Worm (Caenorhabditis elegans) whole organism, young adult: ENCODE data around the gene C07H4.1.

ENCODE experiments used
- B0261.1 ChIP-seq: sonication (generic microtip); optimal IDR thresholded peaks from 2 replicates; lab custom pipeline; 2016; ENCODE audit warnings: mild to moderate bottlenecking, missing genetic modification characterization, moderate library complexity, missing compliant biosample characterization
- C06A6.2 ChIP-seq: fragments of 200-800 bp; sonication (Bioruptor generic); conservative IDR thresholded peaks from 2 replicates; pipeline ENCODE4 v1.3.6; 2022; ENCODE audit warnings: missing genetic modification characterization, missing compliant biosample characterization
- F22D6.2 ChIP-seq: sonication (generic microtip); optimal IDR thresholded peaks from 2 replicates; lab custom pipeline; 2016; ENCODE audit warnings: mild to moderate bottlenecking, missing genetic modification characterization, missing compliant biosample characterization
- F23B12.7 ChIP-seq: sonication (generic microtip); optimal IDR thresholded peaks from 2 replicates; lab custom pipeline; 2017; ENCODE audit warnings: missing genetic modification characterization, mild to moderate bottlenecking, missing compliant biosample characterization, antibody characterized with exemption, moderate library complexity; ENCODE audit not compliant: insufficient read depth
- F37B4.10 ChIP-seq: fragments of 200-800 bp; sonication (Bioruptor generic); IDR thresholded peaks from 2 replicates; pipeline ENCODE4 v1.3.6; 2022; ENCODE audit warnings: missing genetic modification characterization, missing compliant biosample characterization
- F52B5.7 ChIP-seq: sonication (generic microtip); optimal IDR thresholded peaks from 2 replicates; lab custom pipeline; 2016; ENCODE audit warnings: mild to moderate bottlenecking, missing genetic modification characterization, missing compliant biosample characterization
- F57A8.1 ChIP-seq: fragments of 200-800 bp; sonication (Bioruptor generic); optimal IDR thresholded peaks from 2 replicates; lab custom pipeline; 2018; ENCODE audit warnings: mild to moderate bottlenecking, missing genetic modification characterization, moderate library complexity, missing compliant biosample characterization
- T07F8.4 ChIP-seq: sonication (generic microtip); optimal IDR thresholded peaks from 2 replicates; lab custom pipeline; 2016; ENCODE audit warnings: mild to moderate bottlenecking, missing genetic modification characterization, moderate library complexity, missing compliant biosample characterization
- Y53F4B.3 ChIP-seq: fragments of 200-800 bp; sonication (Bioruptor generic); IDR thresholded peaks from 2 replicates; pipeline ENCODE4 v1.3.6; 2022; ENCODE audit warnings: missing genetic modification reagents, missing genetic modification characterization, missing compliant biosample characterization
- Y56A3A.18 ChIP-seq: fragments of 200-800 bp; sonication (Bioruptor generic); IDR thresholded peaks from 2 replicates; pipeline ENCODE4 v1.3.6; 2022; ENCODE audit warnings: missing genetic modification reagents, missing genetic modification characterization, missing compliant biosample characterization
- aptf-2 ChIP-seq: fragments of 200-800 bp; sonication (Bioruptor generic); conservative IDR thresholded peaks from 2 replicates; pipeline ENCODE4 v1.3.6; 2022; ENCODE audit warnings: missing genetic modification reagents, missing genetic modification characterization, missing compliant biosample characterization
- bed-2 ChIP-seq: fragments of 200-800 bp; sonication (Bioruptor generic); IDR thresholded peaks from 2 replicates; pipeline ENCODE4 v1.3.6; 2022; ENCODE audit warnings: missing genetic modification reagents, missing genetic modification characterization, missing compliant biosample characterization
- ceh-100 ChIP-seq: fragments of 200-800 bp; sonication (Bioruptor generic); IDR thresholded peaks from 2 replicates; pipeline ENCODE4 v1.3.6; 2022; ENCODE audit warnings: missing genetic modification reagents, missing genetic modification characterization, missing compliant biosample characterization
- ceh-79 ChIP-seq: sonication (generic microtip); optimal IDR thresholded peaks from 2 replicates; lab custom pipeline; 2017; ENCODE audit warnings: mild to moderate bottlenecking, missing genetic modification characterization, missing compliant biosample characterization
- dox-1 ChIP-seq: fragments of 200-800 bp; sonication (Bioruptor generic); IDR thresholded peaks from 2 replicates; pipeline ENCODE4 v1.3.6; 2022; ENCODE audit warnings: missing genetic modification reagents, missing genetic modification characterization, missing compliant biosample characterization
- dpff-1 ChIP-seq: sonication (generic microtip); optimal IDR thresholded peaks from 2 replicates; lab custom pipeline; 2017; ENCODE audit warnings: mild to moderate bottlenecking, missing genetic modification characterization, missing compliant biosample characterization
- him-1 ChIP-seq: sonication (generic microtip); optimal IDR thresholded peaks from 2 replicates; lab custom pipeline; 2016; ENCODE audit warnings: missing genotype, missing genetic modification reagents, missing genetic modification characterization, missing compliant biosample characterization
- hlh-26 ChIP-seq: fragments of 200-800 bp; sonication (Bioruptor generic); conservative IDR thresholded peaks from 2 replicates; pipeline ENCODE4 v1.3.6; 2022; ENCODE audit warnings: missing genetic modification reagents, missing genetic modification characterization, missing compliant biosample characterization
- let-526 ChIP-seq: fragments of 200-800 bp; sonication (Bioruptor generic); IDR thresholded peaks from 2 replicates; pipeline ENCODE4 v1.3.6; 2022; ENCODE audit warnings: missing genetic modification reagents, missing genetic modification characterization, missing compliant biosample characterization
- let-607 ChIP-seq, 2 experiments: fragments of 200-800 bp in 1 of 2; sonication (Bioruptor generic) in 1 of 2; sonication (generic microtip) in 1 of 2; optimal IDR thresholded peaks; 2 replicates each; lab custom pipeline; 2016 to 2018; ENCODE audit warnings: mild to moderate bottlenecking in 2 of 2, missing compliant biosample characterization in 2 of 2, missing genetic modification characterization in 2 of 2, moderate library complexity in 2 of 2, missing genotype in 1 of 2
- lin-26 ChIP-seq: fragments of 200-800 bp; sonication (Bioruptor generic); IDR thresholded peaks from 2 replicates; pipeline ENCODE4 v1.3.6; 2022; ENCODE audit warnings: missing genetic modification reagents, missing genetic modification characterization, missing compliant biosample characterization
- madf-8 ChIP-seq: fragments of 200-800 bp; sonication (Bioruptor generic); conservative IDR thresholded peaks from 2 replicates; pipeline ENCODE4 v1.3.6; 2022; ENCODE audit warnings: missing genetic modification reagents, missing genetic modification characterization, missing compliant biosample characterization
- mes-4 ChIP-seq: sonication (generic microtip); optimal IDR thresholded peaks from 2 replicates; lab custom pipeline; 2016; ENCODE audit warnings: missing genotype, missing genetic modification characterization, missing compliant biosample characterization
- mxl-1 ChIP-seq: sonication (generic microtip); optimal IDR thresholded peaks from 2 replicates; lab custom pipeline; 2016; ENCODE audit warnings: missing genetic modification characterization, missing compliant biosample characterization
- nfya-1 ChIP-seq: sonication (generic microtip); optimal IDR thresholded peaks from 2 replicates; lab custom pipeline; 2017; ENCODE audit warnings: antibody characterized with exemption, missing compliant biosample characterization, missing genetic modification characterization, borderline replicate concordance; ENCODE audit not compliant: insufficient read depth
- nhr-120 ChIP-seq: fragments of 200-800 bp; sonication (Bioruptor generic); IDR thresholded peaks from 2 replicates; pipeline ENCODE4 v1.3.6; 2022; ENCODE audit warnings: missing genetic modification characterization, missing compliant biosample characterization
- nhr-80 ChIP-seq: sonication (generic microtip); optimal IDR thresholded peaks from 2 replicates; lab custom pipeline; 2016; ENCODE audit warnings: missing genetic modification characterization, missing compliant biosample characterization
- nhr-90 ChIP-seq: sonication (generic microtip); optimal IDR thresholded peaks from 2 replicates; lab custom pipeline; 2016; ENCODE audit warnings: missing genotype, mild to moderate bottlenecking, missing genetic modification characterization, missing compliant biosample characterization
- sea-2 ChIP-seq: fragments of 200-800 bp; sonication (Bioruptor generic); IDR thresholded peaks from 2 replicates; pipeline ENCODE4 v1.3.6; 2022; ENCODE audit warnings: missing genetic modification characterization, missing compliant biosample characterization
- snpc-4 ChIP-seq, 5 experiments: fragments of 150-350 bp in 1 of 5; sonication (generic microtip) in 4 of 5; optimal IDR thresholded peaks; 2 replicates each; lab custom pipeline; 2014 to 2018; ENCODE audit warnings: missing genetic modification characterization in 5 of 5, missing biosample characterization in 3 of 5, antibody characterized with exemption in 2 of 5, mild to moderate bottlenecking in 2 of 5, missing compliant biosample characterization in 2 of 5, missing genotype in 2 of 5, moderate library complexity in 2 of 5, missing genetic modification reagents in 1 of 5
- sptf-2 ChIP-seq: fragments of 200-800 bp; sonication (Bioruptor generic); optimal IDR thresholded peaks from 2 replicates; lab custom pipeline; 2018; ENCODE audit warnings: mild to moderate bottlenecking, missing genetic modification characterization, missing compliant biosample characterization
- tbp1 ChIP-seq: fragments of 200-800 bp; sonication (Bioruptor generic); optimal IDR thresholded peaks from 2 replicates; lab custom pipeline; 2018; ENCODE audit warnings: mild to moderate bottlenecking, missing genetic modification characterization, missing compliant biosample characterization
- tbx-9 ChIP-seq: sonication (generic microtip); optimal IDR thresholded peaks from 2 replicates; lab custom pipeline; 2016; ENCODE audit warnings: borderline replicate concordance, missing genetic modification characterization, inconsistent platforms, missing compliant biosample characterization
- zfh-2 ChIP-seq: fragments of 200-800 bp; sonication (Bioruptor generic); conservative IDR thresholded peaks from 2 replicates; pipeline ENCODE4 v1.3.6; 2022; ENCODE audit warnings: missing genetic modification reagents, missing genetic modification characterization, missing compliant biosample characterization
- ztf-18 ChIP-seq: sonication (generic microtip); optimal IDR thresholded peaks from 2 replicates; lab custom pipeline; 2016; ENCODE audit warnings: missing genotype, mild to moderate bottlenecking, missing genetic modification characterization, missing compliant biosample characterization
- ztf-25 ChIP-seq: fragments of 200-800 bp; sonication (Bioruptor generic); IDR thresholded peaks from 2 replicates; pipeline ENCODE4 v1.3.6; 2022; ENCODE audit warnings: missing genetic modification reagents, missing genetic modification characterization, missing compliant biosample characterization
- ztf-3 ChIP-seq: fragments of 200-800 bp; sonication (Bioruptor generic); optimal IDR thresholded peaks from 2 replicates; lab custom pipeline; 2018; ENCODE audit warnings: mild to moderate bottlenecking, missing genetic modification characterization, missing compliant biosample characterization

C07H4.1 gene

DNA sequence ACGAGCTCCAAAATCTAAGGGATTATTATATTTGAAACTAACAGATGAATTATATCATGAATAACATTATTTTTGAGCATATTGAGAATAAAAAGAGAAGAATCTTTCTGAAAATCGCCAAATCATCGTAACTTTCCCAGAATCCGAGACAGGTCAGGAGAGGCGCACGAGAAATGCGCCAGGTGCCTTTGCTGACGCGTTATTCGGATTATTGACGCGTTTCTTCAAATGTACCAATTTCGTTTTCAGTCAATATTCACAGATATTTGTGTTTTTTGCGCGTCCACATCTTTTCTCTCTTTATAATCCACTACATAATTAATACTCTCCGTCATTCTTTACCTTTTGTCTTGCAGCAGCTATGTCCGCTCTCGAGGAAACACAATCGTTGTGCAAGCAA, 5.5 kb upstream of the C07H4.1 start, which contains the start of gene T24H10.1 (continued):
- TF ChIP-seq sptf-2 (GFP tag; lab: Kevin White, UChicago): no peak
- TF ChIP-seq, all 124 proteins: peak for 38

DNA sequence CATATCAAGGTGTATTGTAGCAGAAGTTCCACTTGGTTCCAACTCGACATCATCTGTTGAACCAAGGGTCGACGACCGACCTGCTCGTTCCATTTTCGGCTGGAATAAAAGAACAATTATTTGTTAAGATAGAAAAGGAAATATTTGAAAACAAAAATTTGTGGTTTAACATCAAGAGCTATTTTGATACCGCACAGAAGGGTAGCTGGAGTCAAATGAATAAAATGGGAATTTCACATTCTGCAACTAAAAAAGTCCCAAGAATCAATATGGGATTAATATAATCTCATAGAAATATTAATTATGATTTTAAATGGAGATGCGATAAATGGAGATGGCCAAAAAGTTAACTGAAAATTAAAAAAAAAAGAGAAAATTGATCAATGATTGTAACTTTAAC, 5.0 kb upstream of the C07H4.1 start, which contains the start of gene clh-5:
Gene clh-5 (minus strand): TSS at position 101 of the 400 bp plus-strand sequence.
- TF ChIP-seq F52B5.7 (tag; lab: Kevin White, UChicago) (no peak), F37B4.10 (GFP tag; lab: Robert Waterston, UW) (no peak), ceh-79 (tag; lab: Kevin White, UChicago) (no peak), let-526 (GFP tag; lab: Robert Waterston, UW) (no peak), aptf-2 (no peak), mes-4 (tag; lab: Kevin White, UChicago) (no peak), F22D6.2 (tag; lab: Kevin White, UChicago) (no peak), bed-2 (GFP tag; lab: Robert Waterston, UW) (no peak), ztf-3 (GFP tag; lab: Kevin White, UChicago) (no peak), tbp1 (no peak), Y56A3A.18 (GFP tag; lab: Robert Waterston, UW) (no peak), sea-2 (no peak), tbx-9 (no peak), F57A8.1 (no peak), F23B12.7 (no peak), zfh-2 (GFP tag; lab: Robert Waterston, UW) (no peak), lin-26 (GFP tag; lab: Robert Waterston, UW) (no peak)

DNA sequence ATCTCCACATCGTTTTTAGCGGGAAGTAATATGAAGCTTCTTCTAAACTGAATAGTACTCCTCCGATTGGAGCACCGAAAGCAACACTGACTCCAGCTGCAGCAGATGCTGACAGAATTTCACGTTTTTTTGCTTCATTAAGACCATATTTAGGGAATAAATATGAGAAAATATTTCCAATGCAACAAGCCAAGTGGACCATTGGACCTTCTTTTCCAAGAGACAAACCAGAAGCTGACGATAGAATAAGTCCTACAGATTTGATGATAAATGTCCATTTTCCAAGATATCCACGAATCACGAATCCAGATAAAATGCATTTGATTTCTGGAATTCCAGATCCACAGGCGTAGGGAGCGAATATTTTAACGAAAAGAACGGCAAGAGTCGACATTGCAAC, 3.8 kb upstream of the C07H4.1 start:
- no peak for TF ChIP-seq dpff-1 (tag; lab: Kevin White, UChicago)
- no peak for TF ChIP-seq him-1 (tag; lab: Kevin White, UChicago)
- no peak for TF ChIP-seq hlh-26 (GFP tag; lab: Robert Waterston, UW)
- TF ChIP-seq Y53F4B.3 (GFP tag; lab: Robert Waterston, UW): no peak
- no peak for TF ChIP-seq T07F8.4 (tag; lab: Kevin White, UChicago)
- no peak for TF ChIP-seq madf-8 (GFP tag; lab: Robert Waterston, UW)
- no peak for TF ChIP-seq C06A6.2
- TF ChIP-seq dox-1 (GFP tag; lab: Robert Waterston, UW): no peak
- no peak for TF ChIP-seq nhr-90 (tag; lab: Kevin White, UChicago)
- TF ChIP-seq lin-26 (GFP tag; lab: Robert Waterston, UW): no peak
- no peak for TF ChIP-seq ztf-25 (GFP tag; lab: Robert Waterston, UW)
- TF ChIP-seq nhr-80: no peak
- TF ChIP-seq B0261.1 (tag; lab: Kevin White, UChicago): no peak
- no peak for TF ChIP-seq snpc-4 (GFP tag; optimal IDR thresholded peaks at IDR 0.05; lab: Kevin White, UChicago)
- TF ChIP-seq snpc-4 (tag; optimal IDR thresholded peaks at IDR 0.05; lab: Kevin White, UChicago): no peak
- TF ChIP-seq tbx-9: no peak

ce11 chrII:9094247-9094790, 835 bp upstream of the C07H4.1 start:
- peak; percentile 0 for TF ChIP-seq ztf-18 (tag; lab: Kevin White, UChicago)
- TF ChIP-seq nhr-80: peak; percentile 80
- no peak for TF ChIP-seq mxl-1 (tag; lab: Kevin White, UChicago)
- no peak for TF ChIP-seq nhr-120 (GFP tag; lab: Robert Waterston, UW)
- TF ChIP-seq madf-8 (GFP tag; lab: Robert Waterston, UW): no peak
- TF ChIP-seq let-607 (tag; optimal IDR thresholded peaks at IDR 0.05; lab: Kevin White, UChicago): no peak
- TF ChIP-seq T07F8.4 (tag; lab: Kevin White, UChicago): no peak
- TF ChIP-seq nfya-1 (tag; lab: Kevin White, UChicago): no peak
- no peak for TF ChIP-seq ceh-100 (GFP tag; lab: Robert Waterston, UW)
